Worm (Caenorhabditis elegans) whole organism, L3 larva: ENCODE measurements around the gene F42A6.5.
"Not testable (repeated sequence)": the region's sequence is repeated elsewhere in the genome, so short reads cannot be mapped to it uniquely, and the experiment has no call there.

ENCODE experiments used
- R02D3.7 ChIP-seq: fragments of 150-350 bp; optimal IDR thresholded peaks from 2 replicates; lab custom pipeline; 2014; ENCODE audit warnings: missing biosample characterization, missing genetic modification characterization
- ceh-16 ChIP-seq: sonication (generic microtip); optimal IDR thresholded peaks from 2 replicates; lab custom pipeline; 2017; ENCODE audit warnings: missing biosample characterization, missing genetic modification characterization
- ceh-28 ChIP-seq: fragments of 150-350 bp; optimal IDR thresholded peaks from 2 replicates; lab custom pipeline; 2014; ENCODE audit warnings: missing biosample characterization, missing genetic modification reagents, missing genetic modification characterization
- ceh-82 ChIP-seq: fragments of 150-350 bp; optimal IDR thresholded peaks from 2 replicates; lab custom pipeline; 2014; ENCODE audit warnings: missing biosample characterization, missing genetic modification characterization
- ceh-9 ChIP-seq: sonication (generic microtip); optimal IDR thresholded peaks from 2 replicates; lab custom pipeline; 2018; ENCODE audit warnings: missing biosample characterization, missing genetic modification characterization
- elt-2 ChIP-seq: sonication (generic microtip); optimal IDR thresholded peaks from 2 replicates; lab custom pipeline; 2016; ENCODE audit warnings: missing genetic modification reagents, mild to moderate bottlenecking, missing genetic modification characterization, missing compliant biosample characterization
- elt-3 ChIP-seq, 3 experiments: fragments of 150-350 bp in 1 of 3; sonication (generic microtip) in 2 of 3; optimal IDR thresholded peaks; 2 replicates in 2 of 3; 4 replicates in 1 of 3; lab custom pipeline; 2014 to 2017; ENCODE audit warnings: missing biosample characterization in 3 of 3, missing genetic modification characterization in 3 of 3
- eor-1 ChIP-seq, 2 experiments: fragments of 150-350 bp; optimal IDR thresholded peaks; 2 replicates each; lab custom pipeline; 2014 to 2018; ENCODE audit warnings: missing biosample characterization in 2 of 2, missing genetic modification characterization in 2 of 2
- fkh-10 ChIP-seq: sonication (generic microtip); optimal IDR thresholded peaks from 2 replicates; lab custom pipeline; 2017; ENCODE audit warnings: missing biosample characterization, missing genetic modification reagents, missing genetic modification characterization
- fos-1 ChIP-seq: fragments of 150-350 bp; optimal IDR thresholded peaks from 2 replicates; lab custom pipeline; 2014; ENCODE audit warnings: missing biosample characterization, missing genetic modification characterization
- hmg-11 ChIP-seq: sonication (generic microtip); optimal IDR thresholded peaks from 2 replicates; lab custom pipeline; 2016; ENCODE audit warnings: missing genetic modification characterization, missing compliant biosample characterization
- jun-1 ChIP-seq: fragments of 150-350 bp; optimal IDR thresholded peaks from 2 replicates; lab custom pipeline; 2014; ENCODE audit warnings: missing biosample characterization, missing genetic modification reagents, missing genetic modification characterization
- lsy-12 ChIP-seq: sonication (generic microtip); optimal IDR thresholded peaks from 2 replicates; lab custom pipeline; 2016; ENCODE audit warnings: mild to moderate bottlenecking, missing genetic modification characterization, missing compliant biosample characterization
- mdl-1 ChIP-seq: fragments of 150-350 bp; optimal IDR thresholded peaks from 2 replicates; lab custom pipeline; 2014; ENCODE audit warnings: missing biosample characterization, missing genetic modification characterization
- mml-1 ChIP-seq: fragments of 150-350 bp; sonication (generic microtip); optimal IDR thresholded peaks from 3 replicates; lab custom pipeline; 2014; ENCODE audit warnings: missing biosample characterization, missing genetic modification characterization
- nhr-11 ChIP-seq: fragments of 150-350 bp; optimal IDR thresholded peaks from 2 replicates; lab custom pipeline; 2014; ENCODE audit warnings: missing biosample characterization, missing genetic modification characterization
- nhr-12 ChIP-seq: fragments of 150-350 bp; optimal IDR thresholded peaks from 2 replicates; lab custom pipeline; 2014; ENCODE audit warnings: missing biosample characterization, missing genetic modification characterization
- nhr-43 ChIP-seq: sonication (generic microtip); optimal IDR thresholded peaks from 2 replicates; lab custom pipeline; 2016; ENCODE audit warnings: mild to moderate bottlenecking, missing genetic modification characterization, missing compliant biosample characterization; ENCODE audit not compliant: poor library complexity, severe bottlenecking
- nhr-67 ChIP-seq: fragments of 150-350 bp; optimal IDR thresholded peaks from 2 replicates; lab custom pipeline; 2014; ENCODE audit warnings: missing biosample characterization, missing genetic modification characterization
- pha-4 ChIP-seq: fragments of 150-350 bp; optimal IDR thresholded peaks from 2 replicates; lab custom pipeline; 2014; ENCODE audit warnings: missing biosample characterization, missing genetic modification reagents, missing genetic modification characterization
- pqm-1 ChIP-seq: fragments of 150-350 bp; optimal IDR thresholded peaks from 2 replicates; lab custom pipeline; 2017; ENCODE audit warnings: missing biosample characterization, missing genetic modification characterization, inconsistent platforms
- skn-1 ChIP-seq: fragments of 150-350 bp; optimal IDR thresholded peaks from 2 replicates; lab custom pipeline; 2014; ENCODE audit warnings: missing biosample characterization, missing genetic modification characterization
- snpc-4 ChIP-seq: fragments of 150-350 bp; optimal IDR thresholded peaks from 2 replicates; lab custom pipeline; 2014; ENCODE audit warnings: missing biosample characterization, missing genetic modification characterization
- tbx-2 ChIP-seq: sonication (generic microtip); optimal IDR thresholded peaks from 2 replicates; lab custom pipeline; 2016; ENCODE audit warnings: mild to moderate bottlenecking, missing genetic modification characterization, missing compliant biosample characterization
- unc-39 ChIP-seq: sonication (generic microtip); optimal IDR thresholded peaks from 4 replicates; lab custom pipeline; 2017; ENCODE audit warnings: missing biosample characterization, missing genetic modification characterization
- zag-1 ChIP-seq: fragments of 150-350 bp; optimal IDR thresholded peaks from 2 replicates; lab custom pipeline; 2014; ENCODE audit warnings: missing biosample characterization, missing genetic modification characterization
- ztf-11 ChIP-seq: fragments of 150-350 bp; optimal IDR thresholded peaks from 2 replicates; lab custom pipeline; 2014; ENCODE audit warnings: missing biosample characterization, missing genetic modification characterization

The F42A6.5 gene

DNA sequence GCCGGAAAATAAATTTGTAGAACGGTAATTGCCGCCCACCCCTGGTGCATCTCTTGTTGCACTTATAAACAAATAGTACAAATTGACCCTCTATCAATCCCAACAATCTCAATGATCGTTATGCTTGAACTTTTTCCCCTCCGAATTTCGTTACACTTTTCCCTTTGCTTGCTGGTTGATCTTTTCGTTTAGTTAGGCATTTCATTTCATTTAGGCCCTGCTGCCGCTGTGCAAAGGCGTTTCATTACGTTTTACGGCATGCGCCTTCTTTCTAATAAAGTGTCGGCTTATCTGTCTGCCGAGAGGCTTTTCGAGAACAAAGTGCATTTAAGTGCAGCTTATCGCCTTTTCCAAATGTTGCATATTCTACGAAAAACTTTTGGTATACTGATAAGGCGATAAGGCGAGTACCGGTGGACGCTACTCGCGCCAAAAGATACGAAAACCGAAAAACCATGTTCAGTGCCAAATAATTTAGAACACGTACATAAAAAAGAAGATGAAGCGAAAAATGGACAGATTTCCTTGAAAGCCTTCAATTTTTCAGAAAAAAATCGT is 20.9 kb downstream of the F42A6.5 start:
- TF ChIP-seq fkh-10 (GFP tag; lab: Kevin White, UChicago): no peak
- peak; percentile 92 for TF ChIP-seq pqm-1 (tag; lab: Kevin White, UChicago)
- no peak for TF ChIP-seq ceh-28 (tag; lab: Kevin White, UChicago)
- TF ChIP-seq R02D3.7 (tag; lab: Kevin White, UChicago): no peak
- TF ChIP-seq elt-2: peak; percentile 91

DNA sequence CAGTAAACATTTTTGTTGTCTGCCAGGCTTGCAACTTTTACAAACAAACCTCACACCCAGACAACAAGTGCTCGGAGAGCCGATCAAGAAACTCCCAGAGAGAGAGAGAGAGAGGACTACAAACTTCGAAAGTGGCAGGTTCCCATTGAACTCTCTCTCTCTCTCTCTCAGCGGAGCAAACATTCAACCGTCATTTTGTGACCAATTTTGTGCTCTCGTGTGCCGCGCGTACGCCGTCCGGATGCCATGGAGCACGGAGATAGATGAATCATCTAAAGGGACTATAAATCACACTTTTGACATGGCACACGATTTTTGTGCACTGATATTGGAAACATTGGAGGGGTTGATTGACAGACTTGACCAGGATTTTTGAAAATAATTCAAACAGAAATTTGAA is 22.8 kb downstream of the F42A6.5 start:
- TF ChIP-seq hmg-11 (tag; lab: Kevin White, UChicago): no peak
- TF ChIP-seq pha-4 (tag; lab: Kevin White, UChicago): peak; percentile 34
- no peak for TF ChIP-seq fos-1 (tag; lab: Kevin White, UChicago)

DNA sequence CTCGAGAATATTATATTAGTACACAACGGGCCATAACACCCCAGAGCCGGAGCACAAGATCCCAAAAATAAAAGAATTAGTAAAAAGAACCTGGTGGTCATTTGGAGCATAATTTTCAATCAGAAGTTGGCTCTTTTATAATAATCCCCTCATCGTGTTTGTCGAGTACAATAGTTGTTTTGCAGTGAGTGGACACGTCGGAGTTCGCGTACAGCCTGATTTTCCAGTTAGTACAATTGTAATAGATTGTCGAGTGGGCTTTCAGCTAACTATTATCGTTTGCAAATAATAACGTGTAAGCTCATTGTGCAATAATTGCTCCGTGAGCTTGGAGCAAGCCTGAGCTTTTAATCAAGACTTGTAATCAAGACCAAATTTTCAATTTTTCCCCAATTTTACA is 24.2 kb downstream of the F42A6.5 start, which contains the start of gene W08E12.9:
Gene W08E12.9, minus strand, starts transcription at position 101 of the 400 bp plus-strand sequence.
- no peak for TF ChIP-seq elt-2

DNA sequence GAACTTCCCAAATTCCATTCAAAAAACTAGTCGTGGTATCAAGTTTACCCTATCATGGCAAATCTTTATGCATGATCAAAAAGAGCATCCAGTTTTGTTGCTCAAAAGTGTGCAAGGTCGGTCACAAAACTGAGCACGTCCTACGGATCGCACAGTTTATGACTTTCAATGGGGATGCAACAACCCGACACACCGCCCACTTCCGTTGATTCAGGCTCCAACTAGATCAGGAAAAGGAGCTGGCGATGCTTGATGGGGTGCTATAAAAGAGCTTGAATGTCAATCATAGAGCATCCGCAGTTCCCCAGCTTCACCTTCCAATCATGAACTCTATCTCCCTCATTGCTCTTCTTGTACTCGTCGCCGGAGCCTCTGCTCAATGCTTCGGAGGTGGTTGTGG is 26.1 kb downstream of the F42A6.5 start, which contains the start of gene W08E12.2:
Gene W08E12.2, plus strand, starts transcription at position 301 of the 400 bp plus-strand sequence.
- TF ChIP-seq ceh-82 (no peak), skn-1 (no peak), elt-3 (tag; optimal IDR thresholded peaks at IDR 0.05; lab: Kevin White, UChicago) (no peak), ceh-9 (tag; lab: Kevin White, UChicago) (no peak), R02D3.7 (tag; lab: Kevin White, UChicago) (no peak), pha-4 (tag; lab: Kevin White, UChicago) (no peak), nhr-43 (tag; lab: Kevin White, UChicago) (no peak), mml-1 (no peak), snpc-4 (tag; lab: Kevin White, UChicago) (no peak), nhr-12 (tag; lab: Kevin White, UChicago) (no peak), nhr-67 (tag; lab: Kevin White, UChicago) (no peak), unc-39 (no peak)

DNA sequence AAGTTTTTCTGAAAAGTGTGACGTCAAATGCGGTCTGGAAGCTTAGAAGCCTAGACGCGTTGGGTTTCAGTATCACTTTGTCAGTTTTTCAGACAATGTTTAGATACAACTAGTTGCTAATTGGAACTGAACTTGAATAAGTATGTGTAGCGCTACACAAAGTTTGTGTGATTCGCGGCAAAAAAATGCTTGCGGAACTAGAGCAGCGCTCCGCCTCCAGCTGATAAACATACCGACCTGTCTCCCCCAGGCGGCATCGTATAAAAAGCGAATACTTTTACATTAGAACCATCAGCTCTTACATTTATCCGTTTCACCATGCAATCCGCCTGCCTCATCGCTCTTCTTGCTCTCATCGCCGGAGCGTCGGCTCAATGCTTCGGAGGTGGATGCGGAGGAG is 28.0 kb downstream of the F42A6.5 start, which contains the start of gene idpp-12:
Gene idpp-12, plus strand, starts transcription at position 301 of the 400 bp plus-strand sequence.
- TF ChIP-seq zag-1, unc-39, lsy-12: not testable (repeated sequence)

DNA sequence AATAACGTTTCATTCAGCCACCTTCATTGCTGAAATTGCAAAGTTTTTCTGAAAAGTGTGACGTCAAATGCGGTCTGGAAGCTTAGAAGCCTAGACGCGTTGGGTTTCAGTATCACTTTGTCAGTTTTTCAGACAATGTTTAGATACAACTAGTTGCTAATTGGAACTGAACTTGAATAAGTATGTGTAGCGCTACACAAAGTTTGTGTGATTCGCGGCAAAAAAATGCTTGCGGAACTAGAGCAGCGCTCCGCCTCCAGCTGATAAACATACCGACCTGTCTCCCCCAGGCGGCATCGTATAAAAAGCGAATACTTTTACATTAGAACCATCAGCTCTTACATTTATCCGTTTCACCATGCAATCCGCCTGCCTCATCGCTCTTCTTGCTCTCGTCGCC is 29.6 kb downstream of the F42A6.5 start, which contains the start of gene W08E12.4:
Gene W08E12.4, plus strand, starts transcription at position 301 of the 400 bp plus-strand sequence.
- TF ChIP-seq nhr-12, nhr-11, ceh-16 (tag; lab: Kevin White, UChicago): not testable (repeated sequence)

DNA sequence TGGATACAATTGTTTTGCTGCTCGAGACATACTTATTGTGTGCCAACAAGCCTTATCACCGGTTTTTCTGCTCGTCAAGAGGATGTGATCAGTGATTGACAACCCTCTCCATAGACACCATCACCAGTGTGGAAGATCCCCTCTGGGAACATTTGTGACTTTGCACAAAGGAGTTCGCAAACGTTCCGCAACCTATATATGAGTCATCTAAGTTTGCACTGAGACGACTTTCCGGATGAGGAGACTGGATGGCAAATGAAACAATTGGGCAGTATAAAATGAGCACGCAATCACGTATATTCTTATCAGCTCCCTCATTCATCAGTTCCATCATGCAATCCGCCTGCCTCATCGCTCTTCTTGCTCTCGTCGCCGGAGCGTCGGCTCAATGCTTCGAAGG is 31.2 kb downstream of the F42A6.5 start, which contains the start of gene W08E12.5:
Gene W08E12.5, plus strand, starts transcription at position 301 of the 400 bp plus-strand sequence.
- no peak for TF ChIP-seq tbx-2 (tag; lab: Kevin White, UChicago)
- TF ChIP-seq ceh-28 (tag; lab: Kevin White, UChicago): no peak
- TF ChIP-seq eor-1 (tag; optimal IDR thresholded peaks at IDR 0.05; lab: Kevin White, UChicago): no peak
- TF ChIP-seq pqm-1 (tag; lab: Kevin White, UChicago): no peak
- no peak for TF ChIP-seq mdl-1
- no peak for TF ChIP-seq mml-1
- no peak for TF ChIP-seq fos-1 (tag; lab: Kevin White, UChicago)
- no peak for TF ChIP-seq ztf-11 (tag; lab: Kevin White, UChicago)

DNA sequence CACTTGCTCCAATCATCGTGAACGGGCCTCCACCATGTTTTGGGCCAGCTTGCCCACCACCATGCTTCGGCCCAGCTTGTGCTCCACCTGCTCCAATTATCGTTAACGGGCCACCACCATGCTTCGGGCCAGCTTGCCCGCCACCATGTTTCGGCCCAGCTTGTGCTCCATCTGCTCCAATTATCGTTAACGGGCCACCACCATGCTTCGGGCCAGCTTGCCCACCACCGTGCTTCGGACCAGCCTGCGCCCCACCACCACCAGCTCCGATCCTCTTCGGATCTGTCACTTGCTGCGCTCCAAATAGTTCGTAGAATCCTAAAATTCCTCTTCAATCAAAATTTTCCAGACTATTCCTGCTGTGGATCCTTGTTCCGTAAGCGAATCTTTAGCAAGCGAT is 32.4 kb downstream of the F42A6.5 start:
- no peak for TF ChIP-seq lsy-12
- TF ChIP-seq eor-1 (tag; optimal IDR thresholded peaks at IDR 0.05; lab: Kevin White, UChicago): no peak
- no peak for TF ChIP-seq ceh-82
- no peak for TF ChIP-seq ceh-28 (tag; lab: Kevin White, UChicago)
- no peak for TF ChIP-seq unc-39
- no peak for TF ChIP-seq jun-1
- no peak for TF ChIP-seq nhr-11 (tag; lab: Kevin White, UChicago)
